Worm (Caenorhabditis elegans) whole organism, late embryonic: Measurements from ENCODE around the gene sru-26.

Experiments used
- C38D4.7 ChIP-seq: fragments of 200-800 bp; sonication (Bioruptor generic); optimal IDR thresholded peaks from 2 replicates; lab custom pipeline; 2018; ENCODE audit warnings: mild to moderate bottlenecking, missing genetic modification characterization, moderate library complexity, missing compliant biosample characterization
- F13H6.1 ChIP-seq: sonication (generic microtip); optimal IDR thresholded peaks from 2 replicates; lab custom pipeline; 2016; ENCODE audit warnings: missing genetic modification characterization, missing compliant biosample characterization
- K02D7.2 ChIP-seq: sonication (generic microtip); optimal IDR thresholded peaks from 2 replicates; lab custom pipeline; 2017; ENCODE audit warnings: mild to moderate bottlenecking, missing genetic modification characterization, missing compliant biosample characterization
- K09A11.1 ChIP-seq: sonication (generic microtip); optimal IDR thresholded peaks from 2 replicates; lab custom pipeline; 2017; ENCODE audit warnings: antibody characterized with exemption, mild to moderate bottlenecking, missing genetic modification characterization, missing compliant biosample characterization; ENCODE audit not compliant: insufficient read depth
- T23F11.4 ChIP-seq: fragments of 200-800 bp; sonication (Bioruptor generic); optimal IDR thresholded peaks from 2 replicates; lab custom pipeline; 2018; ENCODE audit warnings: mild to moderate bottlenecking, missing genetic modification characterization, missing compliant biosample characterization
- Y22D7AL.16 ChIP-seq: sonication (generic microtip); optimal IDR thresholded peaks from 2 replicates; lab custom pipeline; 2016; ENCODE audit warnings: missing genetic modification characterization, missing compliant biosample characterization
- ama-1 ChIP-seq: fragments of 150-350 bp; optimal IDR thresholded peaks from 2 replicates; lab custom pipeline; 2014
- ceh-14 ChIP-seq: sonication (generic microtip); optimal IDR thresholded peaks from 2 replicates; lab custom pipeline; 2016; ENCODE audit warnings: missing genotype, missing genetic modification characterization, missing compliant biosample characterization
- ceh-18 ChIP-seq: sonication (generic microtip); optimal IDR thresholded peaks from 2 replicates; lab custom pipeline; 2016; ENCODE audit warnings: missing genetic modification characterization, missing compliant biosample characterization
- ceh-30 ChIP-seq: fragments of 150-350 bp; optimal IDR thresholded peaks from 2 replicates; lab custom pipeline; 2014; ENCODE audit warnings: missing biosample characterization, missing genetic modification characterization
- ceh-31 ChIP-seq: sonication (generic microtip); optimal IDR thresholded peaks from 2 replicates; lab custom pipeline; 2016; ENCODE audit warnings: missing genetic modification characterization, missing compliant biosample characterization
- ceh-34 ChIP-seq: sonication (generic microtip); optimal IDR thresholded peaks from 2 replicates; lab custom pipeline; 2016; ENCODE audit warnings: mild to moderate bottlenecking, missing genetic modification characterization, missing compliant biosample characterization
- ceh-45 ChIP-seq: fragments of 200-800 bp; sonication (Bioruptor generic); IDR thresholded peaks from 2 replicates; pipeline ENCODE4 v1.3.6; 2022; ENCODE audit warnings: missing genetic modification reagents, missing genetic modification characterization, missing compliant biosample characterization
- ceh-48 ChIP-seq: sonication (generic microtip); optimal IDR thresholded peaks from 2 replicates; lab custom pipeline; 2016; ENCODE audit warnings: missing genetic modification characterization, inconsistent platforms, missing compliant biosample characterization
- ceh-9 ChIP-seq: sonication (generic microtip); optimal IDR thresholded peaks from 2 replicates; lab custom pipeline; 2016; ENCODE audit warnings: mild to moderate bottlenecking, missing genetic modification characterization, inconsistent platforms, missing compliant biosample characterization
- dmd-4 ChIP-seq: sonication (generic microtip); optimal IDR thresholded peaks from 2 replicates; lab custom pipeline; 2016; ENCODE audit warnings: borderline replicate concordance, missing genetic modification characterization, missing compliant biosample characterization
- elt-2 ChIP-seq: sonication (generic microtip); optimal IDR thresholded peaks from 2 replicates; lab custom pipeline; 2016; ENCODE audit warnings: missing genetic modification reagents, missing genetic modification characterization, missing compliant biosample characterization
- elt-4 ChIP-seq: sonication (generic microtip); optimal IDR thresholded peaks from 2 replicates; lab custom pipeline; 2016; ENCODE audit warnings: missing genetic modification characterization, missing compliant biosample characterization
- eyg-1 ChIP-seq: sonication (generic microtip); optimal IDR thresholded peaks from 2 replicates; lab custom pipeline; 2016; ENCODE audit warnings: missing genotype, missing genetic modification characterization, missing compliant biosample characterization
- fkh-6 ChIP-seq: sonication (generic microtip); optimal IDR thresholded peaks from 2 replicates; lab custom pipeline; 2016; ENCODE audit warnings: missing genetic modification characterization, missing compliant biosample characterization
- hlh-15 ChIP-seq: sonication (generic microtip); optimal IDR thresholded peaks from 2 replicates; lab custom pipeline; 2016; ENCODE audit warnings: missing genetic modification characterization, missing compliant biosample characterization
- hlh-6 ChIP-seq: sonication (generic microtip); optimal IDR thresholded peaks from 2 replicates; lab custom pipeline; 2016; ENCODE audit warnings: missing genotype, missing genetic modification characterization, missing compliant biosample characterization
- hlh-8 ChIP-seq: sonication (generic microtip); optimal IDR thresholded peaks from 2 replicates; lab custom pipeline; 2016; ENCODE audit warnings: missing genotype, missing genetic modification characterization, missing compliant biosample characterization
- lin-11 ChIP-seq: fragments of 200-800 bp; sonication (Bioruptor generic); optimal IDR thresholded peaks from 2 replicates; lab custom pipeline; 2018; ENCODE audit warnings: mild to moderate bottlenecking, missing genetic modification characterization, missing compliant biosample characterization
- madf-2 ChIP-seq: sonication (generic microtip); optimal IDR thresholded peaks from 2 replicates; lab custom pipeline; 2017; ENCODE audit warnings: missing genetic modification characterization, missing compliant biosample characterization
- mec-3 ChIP-seq: sonication (generic microtip); optimal IDR thresholded peaks from 2 replicates; lab custom pipeline; 2016; ENCODE audit warnings: borderline replicate concordance, missing genetic modification characterization, missing compliant biosample characterization
- nfya-1 ChIP-seq: sonication (generic microtip); optimal IDR thresholded peaks from 2 replicates; lab custom pipeline; 2017; ENCODE audit warnings: missing genetic modification characterization, mild to moderate bottlenecking, missing compliant biosample characterization, antibody characterized with exemption, moderate library complexity
- npax-4 ChIP-seq: sonication (generic microtip); optimal IDR thresholded peaks from 2 replicates; lab custom pipeline; 2016; ENCODE audit warnings: missing genetic modification characterization, missing compliant biosample characterization
- odd-2 ChIP-seq: sonication (generic microtip); optimal IDR thresholded peaks from 2 replicates; lab custom pipeline; 2017; ENCODE audit warnings: antibody characterized with exemption, mild to moderate bottlenecking, missing genetic modification characterization, missing compliant biosample characterization
- pat-9 ChIP-seq: fragments of 200-800 bp; sonication (Bioruptor generic); optimal IDR thresholded peaks from 2 replicates; lab custom pipeline; 2018; ENCODE audit warnings: mild to moderate bottlenecking, missing genetic modification characterization, moderate library complexity, missing compliant biosample characterization
- pha-2 ChIP-seq: sonication (generic microtip); optimal IDR thresholded peaks from 2 replicates; lab custom pipeline; 2017; ENCODE audit warnings: mild to moderate bottlenecking, missing genetic modification characterization, missing compliant biosample characterization
- pha-4 ChIP-seq: fragments of 150-350 bp; optimal IDR thresholded peaks from 2 replicates; lab custom pipeline; 2018; ENCODE audit warnings: missing biosample characterization, missing genetic modification reagents, missing genetic modification characterization
- pqm-1 ChIP-seq: sonication (generic microtip); optimal IDR thresholded peaks from 2 replicates; lab custom pipeline; 2016; ENCODE audit warnings: missing genetic modification characterization, missing compliant biosample characterization
- ref-2 ChIP-seq: sonication (generic microtip); optimal IDR thresholded peaks from 2 replicates; lab custom pipeline; 2016; ENCODE audit warnings: missing genetic modification characterization, missing compliant biosample characterization
- sdc-2 ChIP-seq: sonication (generic microtip); optimal IDR thresholded peaks from 2 replicates; lab custom pipeline; 2016; ENCODE audit warnings: missing genotype, missing genetic modification characterization, missing compliant biosample characterization
- sox-2 ChIP-seq: fragments of 200-800 bp; sonication (Bioruptor generic); IDR thresholded peaks from 2 replicates; pipeline ENCODE4 v1.3.6; 2022; ENCODE audit warnings: missing genetic modification reagents, missing genetic modification characterization, missing compliant biosample characterization
- sox-4 ChIP-seq: sonication (generic microtip); optimal IDR thresholded peaks from 2 replicates; lab custom pipeline; 2017; ENCODE audit warnings: mild to moderate bottlenecking, missing genetic modification characterization, inconsistent platforms, missing compliant biosample characterization
- tbx-2 ChIP-seq: sonication (generic microtip); optimal IDR thresholded peaks from 2 replicates; lab custom pipeline; 2016; ENCODE audit warnings: missing genetic modification characterization, missing compliant biosample characterization
- tbx-7 ChIP-seq: sonication (generic microtip); optimal IDR thresholded peaks from 2 replicates; lab custom pipeline; 2016; ENCODE audit warnings: missing genotype, missing genetic modification characterization, missing compliant biosample characterization
- ttx-3 ChIP-seq: sonication (generic microtip); optimal IDR thresholded peaks from 2 replicates; lab custom pipeline; 2016; ENCODE audit warnings: missing genetic modification reagents, missing genetic modification characterization, missing compliant biosample characterization
- unc-42 ChIP-seq: sonication (generic microtip); optimal IDR thresholded peaks from 2 replicates; lab custom pipeline; 2016; ENCODE audit warnings: missing genotype, missing genetic modification characterization, missing compliant biosample characterization
- unc-86 ChIP-seq: sonication (generic microtip); optimal IDR thresholded peaks from 2 replicates; lab custom pipeline; 2016; ENCODE audit warnings: missing genetic modification characterization, missing compliant biosample characterization
- zip-5 ChIP-seq: sonication (generic microtip); optimal IDR thresholded peaks from 2 replicates; lab custom pipeline; 2016; ENCODE audit warnings: missing genetic modification characterization, missing compliant biosample characterization
- ztf-16 ChIP-seq: sonication (generic microtip); optimal IDR thresholded peaks from 2 replicates; lab custom pipeline; 2017; ENCODE audit warnings: missing genetic modification characterization, missing compliant biosample characterization

sru-26 gene

DNA sequence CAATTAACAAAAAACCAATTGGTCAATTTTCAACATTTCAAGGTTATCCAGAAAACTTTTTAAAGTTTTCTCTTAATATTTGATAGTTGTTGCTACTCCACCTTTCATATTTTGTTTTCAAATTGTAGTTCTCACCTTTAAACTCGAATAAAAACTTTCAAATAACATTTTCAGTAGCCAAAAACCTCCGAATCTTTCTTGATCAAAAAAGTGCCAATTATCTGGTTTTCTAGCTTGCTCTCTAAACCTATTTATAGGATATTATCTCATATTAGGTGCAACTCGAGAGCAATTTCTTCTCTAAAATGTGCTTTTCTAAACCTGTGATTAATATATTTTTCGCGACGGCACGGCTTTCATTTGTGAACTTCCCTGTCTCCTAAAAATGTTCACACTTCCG is at the start of gene sru-26:
Gene sru-26, plus strand, starts transcription at position 301 of the 400 bp plus-strand sequence.
- no peak for TF ChIP-seq sox-4
- no peak for TF ChIP-seq ceh-18 (tag; lab: Kevin White, UChicago)
- TF ChIP-seq ceh-34 (tag; lab: Kevin White, UChicago) = no peak
- TF ChIP-seq ceh-31 (tag; lab: Kevin White, UChicago) = no peak
- no peak for TF ChIP-seq ceh-48 (tag; lab: Kevin White, UChicago)
- no peak for TF ChIP-seq ttx-3 (tag; lab: Kevin White, UChicago)
- TF ChIP-seq pha-2 = no peak
- no peak for TF ChIP-seq K09A11.1
- TF ChIP-seq hlh-15 = no peak
- no peak for TF ChIP-seq hlh-8 (tag; lab: Kevin White, UChicago)
- TF ChIP-seq tbx-2 = no peak
- TF ChIP-seq sox-2 (GFP tag; lab: Robert Waterston, UW) = no peak
- TF ChIP-seq ceh-9 (tag; lab: Kevin White, UChicago) = no peak
- no peak for TF ChIP-seq T23F11.4 (GFP tag; lab: Kevin White, UChicago)
- TF ChIP-seq unc-86 (tag; lab: Kevin White, UChicago) = no peak
- TF ChIP-seq npax-4 = no peak

DNA sequence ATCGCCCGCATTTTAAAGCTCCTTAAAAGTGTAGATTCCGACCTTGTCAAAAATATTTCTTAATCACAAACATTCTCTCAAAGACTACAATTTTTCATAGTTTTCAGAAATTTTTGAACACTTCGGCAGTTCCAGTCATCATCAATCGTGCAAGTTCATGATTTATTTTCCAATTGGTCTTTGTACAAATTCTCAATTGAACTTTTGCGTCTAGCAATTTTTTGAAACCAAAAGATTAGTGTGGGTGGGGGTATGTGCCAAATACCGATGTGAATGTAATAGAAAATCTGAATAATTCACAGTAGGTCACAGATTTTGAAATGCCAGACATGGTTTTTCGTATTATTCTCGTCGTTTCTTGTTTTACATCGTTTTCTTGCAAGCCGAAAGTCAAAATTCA is 48.9 kb upstream of the sru-26 start, which contains the start of gene clec-185:
Gene clec-185, plus strand, starts transcription at position 301 of the 400 bp plus-strand sequence.
- no peak for TF ChIP-seq pha-4 (tag; lab: Kevin White, UChicago)
- TF ChIP-seq unc-42 (tag; lab: Kevin White, UChicago) = no peak
- TF ChIP-seq madf-2 = no peak
- no peak for TF ChIP-seq eyg-1 (tag; lab: Kevin White, UChicago)
- no peak for TF ChIP-seq unc-86 (tag; lab: Kevin White, UChicago)
- no peak for TF ChIP-seq F13H6.1
- TF ChIP-seq fkh-6 (tag; lab: Kevin White, UChicago) = no peak
- TF ChIP-seq dmd-4 (tag; lab: Kevin White, UChicago) = no peak
- no peak for TF ChIP-seq elt-2 (tag; lab: Kevin White, UChicago)
- no peak for TF ChIP-seq ceh-30 (tag; lab: Kevin White, UChicago)
- TF ChIP-seq hlh-6 (tag; lab: Kevin White, UChicago) = no peak
- TF ChIP-seq ref-2 (tag; lab: Kevin White, UChicago) = no peak

DNA sequence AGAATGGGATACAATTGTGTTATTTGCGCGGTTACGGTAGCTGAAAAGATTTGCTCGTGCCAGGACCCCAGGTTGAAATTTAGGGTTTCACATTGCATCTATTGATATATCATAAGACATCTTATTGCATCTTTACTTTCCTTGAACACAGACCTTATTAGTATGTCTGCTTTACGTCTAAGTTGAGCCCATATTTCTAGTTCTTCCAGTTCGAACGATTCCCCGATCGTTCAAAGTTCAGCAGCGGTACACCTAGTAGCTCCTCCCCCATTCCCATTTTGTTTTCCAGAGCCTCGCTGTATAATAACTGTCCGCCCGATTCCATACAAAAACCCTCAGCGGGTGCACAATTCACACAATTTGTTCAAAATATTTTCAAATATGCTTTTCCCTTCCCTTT is 45.6 kb upstream of the sru-26 start, which contains the start of gene C25G4.17:
Gene C25G4.17, plus strand, starts transcription at position 301 of the 400 bp plus-strand sequence.
- TF ChIP-seq elt-4 (tag; lab: Kevin White, UChicago) = no peak
- no peak for TF ChIP-seq pqm-1 (tag; lab: Kevin White, UChicago)
- TF ChIP-seq hlh-15 = no peak
- TF ChIP-seq F13H6.1 = no peak
- TF ChIP-seq eyg-1 (tag; lab: Kevin White, UChicago) = no peak
- TF ChIP-seq ztf-16 (tag; lab: Kevin White, UChicago) = no peak
- TF ChIP-seq ceh-14 (tag; lab: Kevin White, UChicago) = no peak
- TF ChIP-seq K02D7.2 (tag; lab: Kevin White, UChicago) = no peak
- TF ChIP-seq ceh-45 (GFP tag; lab: Robert Waterston, UW) = no peak
- no peak for TF ChIP-seq ceh-34 (tag; lab: Kevin White, UChicago)
- no peak for TF ChIP-seq sdc-2 (tag; lab: Kevin White, UChicago)
- no peak for TF ChIP-seq C38D4.7
- TF ChIP-seq hlh-6 (tag; lab: Kevin White, UChicago) = no peak
- TF ChIP-seq dmd-4 (tag; lab: Kevin White, UChicago) = no peak
- TF ChIP-seq ceh-48 (tag; lab: Kevin White, UChicago) = no peak
- no peak for TF ChIP-seq tbx-7
- TF ChIP-seq npax-4 = no peak
- TF ChIP-seq ceh-18 (tag; lab: Kevin White, UChicago) = no peak

DNA sequence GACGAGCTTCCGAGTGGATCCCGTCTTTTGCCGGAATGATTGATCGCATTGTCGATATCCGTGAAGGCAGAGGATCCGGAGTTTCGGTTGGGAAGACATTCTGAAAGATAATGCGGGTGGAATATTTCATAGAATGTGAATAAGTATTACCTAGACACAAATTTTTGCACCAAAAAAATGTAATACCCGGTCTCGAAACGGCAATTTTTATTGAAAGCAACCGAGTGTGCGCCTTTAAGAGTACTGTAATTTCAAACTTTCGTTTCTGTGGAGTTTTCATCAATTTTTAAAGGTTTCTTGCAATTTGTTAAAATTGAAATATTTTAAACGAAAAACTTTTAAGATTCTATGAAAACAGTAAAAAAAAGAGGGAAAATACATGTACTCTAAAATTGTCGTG is 43.4 kb upstream of the sru-26 start, which contains the start of gene C25G4.2:
Gene C25G4.2, minus strand, starts transcription at position 100 of the 400 bp plus-strand sequence.
- TF ChIP-seq Y22D7AL.16 (tag; lab: Kevin White, UChicago) = no peak
- TF ChIP-seq ama-1 (lab: Kevin White, UChicago) = no peak
- TF ChIP-seq ref-2 (tag; lab: Kevin White, UChicago) = no peak
- no peak for TF ChIP-seq pat-9 (tag; lab: Kevin White, UChicago)
- TF ChIP-seq sdc-2 (tag; lab: Kevin White, UChicago) = no peak
- TF ChIP-seq zip-5 = no peak
- no peak for TF ChIP-seq mec-3 (tag; lab: Kevin White, UChicago)
- no peak for TF ChIP-seq lin-11 (tag; lab: Kevin White, UChicago)
- TF ChIP-seq elt-4 (tag; lab: Kevin White, UChicago) = no peak
- TF ChIP-seq ceh-31 (tag; lab: Kevin White, UChicago) = no peak
- TF ChIP-seq dmd-4 (tag; lab: Kevin White, UChicago) = no peak
- no peak for TF ChIP-seq nfya-1 (tag; lab: Kevin White, UChicago)
- no peak for TF ChIP-seq ttx-3 (tag; lab: Kevin White, UChicago)
- TF ChIP-seq odd-2 (tag; lab: Kevin White, UChicago) = no peak
- TF ChIP-seq unc-86 (tag; lab: Kevin White, UChicago) = no peak
